Fruit fly (Drosophila melanogaster) whole organism, adult: Measurements from ENCODE around the gene CG13978.

Experiments
- CG11617 ChIP-seq: fragments of 200-800 bp; sonication (Bioruptor generic); optimal IDR thresholded peaks from 2 replicates; lab custom pipeline; 2017; ENCODE audit warnings: mild to moderate bottlenecking, missing biosample characterization, missing genetic modification reagents, missing genetic modification characterization
- CG12768 ChIP-seq: fragments of 200-800 bp; sonication (Bioruptor generic); optimal IDR thresholded peaks from 2 replicates; lab custom pipeline; 2017; ENCODE audit warnings: missing biosample characterization, missing genetic modification characterization, mild to moderate bottlenecking, moderate library complexity, missing genetic modification reagents
- CG14711 ChIP-seq: fragments of 200-800 bp; sonication (Bioruptor generic); optimal IDR thresholded peaks from 2 replicates; lab custom pipeline; 2018; ENCODE audit warnings: missing biosample characterization, mild to moderate bottlenecking, missing genetic modification characterization, moderate library complexity
- CG1620 ChIP-seq: fragments of 200-800 bp; sonication (Bioruptor generic); optimal IDR thresholded peaks from 2 replicates; lab custom pipeline; 2016; ENCODE audit warnings: missing biosample characterization, missing genetic modification characterization
- CG33017 ChIP-seq: fragments of 200-800 bp; sonication (Bioruptor generic); optimal IDR thresholded peaks from 2 replicates; lab custom pipeline; 2018; ENCODE audit warnings: missing biosample characterization, mild to moderate bottlenecking, missing genetic modification characterization, moderate library complexity
- CG5204 ChIP-seq: fragments of 200-800 bp; sonication (Bioruptor generic); optimal IDR thresholded peaks from 2 replicates; lab custom pipeline; 2016; ENCODE audit warnings: missing biosample characterization, missing genetic modification characterization
- CG7045 ChIP-seq: fragments of 200-800 bp; sonication (Bioruptor generic); optimal IDR thresholded peaks from 2 replicates; lab custom pipeline; 2017; ENCODE audit warnings: missing biosample characterization, mild to moderate bottlenecking, missing genetic modification characterization
- CG7101 ChIP-seq: fragments of 200-800 bp; sonication (Bioruptor generic); optimal IDR thresholded peaks from 2 replicates; lab custom pipeline; 2018; ENCODE audit warnings: missing biosample characterization, mild to moderate bottlenecking, missing genetic modification characterization, moderate library complexity
- Clk ChIP-seq: fragments of 200-800 bp; sonication (Bioruptor generic); optimal IDR thresholded peaks from 2 replicates; lab custom pipeline; 2017; ENCODE audit warnings: missing biosample characterization, missing genetic modification characterization
- Crg-1 ChIP-seq: fragments of 200-800 bp; sonication (Bioruptor generic); optimal IDR thresholded peaks from 2 replicates; lab custom pipeline; 2016; ENCODE audit warnings: missing biosample characterization, missing genetic modification characterization
- Hr96 ChIP-seq: fragments of 200-800 bp; sonication (Bioruptor generic); optimal IDR thresholded peaks from 2 replicates; lab custom pipeline; 2016; ENCODE audit warnings: missing biosample characterization, missing genetic modification characterization
- Mnt ChIP-seq: fragments of 200-800 bp; sonication (Bioruptor generic); optimal IDR thresholded peaks from 2 replicates; lab custom pipeline; 2016; ENCODE audit warnings: missing biosample characterization, mild to moderate bottlenecking, missing genetic modification characterization
- bab1 ChIP-seq: fragments of 200-800 bp; sonication (Bioruptor generic); optimal IDR thresholded peaks from 3 replicates; lab custom pipeline; 2019; ENCODE audit warnings: missing biosample characterization, mild to moderate bottlenecking, missing genetic modification characterization, moderate library complexity
- cic ChIP-seq: fragments of 200-800 bp; sonication (Bioruptor generic); optimal IDR thresholded peaks from 2 replicates; lab custom pipeline; 2017; ENCODE audit warnings: missing biosample characterization, mild to moderate bottlenecking, missing genetic modification characterization, moderate library complexity
- cnc ChIP-seq, 2 experiments: fragments of >200 bp; optimal IDR thresholded peaks; 2 replicates each; lab custom pipeline; 2017
- kay ChIP-seq: fragments of 200-800 bp; sonication (Bioruptor generic); peaks from one replicate; lab custom pipeline; 2016; ENCODE audit warnings: missing biosample characterization, missing genetic modification characterization, borderline replicate concordance
- ovo ChIP-seq: fragments of 200-800 bp; sonication (Bioruptor generic); optimal IDR thresholded peaks from 2 replicates; lab custom pipeline; 2016; ENCODE audit warnings: missing biosample characterization, missing genetic modification characterization
- pad ChIP-seq: fragments of 200-800 bp; sonication (Bioruptor generic); optimal IDR thresholded peaks from 3 replicates; lab custom pipeline; 2017; ENCODE audit warnings: missing biosample characterization, missing genetic modification characterization, mild to moderate bottlenecking, moderate library complexity, missing genetic modification reagents
- tj ChIP-seq: fragments of 200-800 bp; sonication (Bioruptor generic); optimal IDR thresholded peaks from 3 replicates; lab custom pipeline; 2017; ENCODE audit warnings: missing biosample characterization, mild to moderate bottlenecking, missing genetic modification characterization, moderate library complexity
- toe ChIP-seq: fragments of 200-800 bp; sonication (Bioruptor generic); optimal IDR thresholded peaks from 2 replicates; lab custom pipeline; 2016; ENCODE audit warnings: missing biosample characterization, missing genetic modification characterization

Gene CG13978

dm6 chr3R:27463889-27464288 lies at the start of gene CG13978:
CG13978 (plus strand) TSS chr3R:27464189.
- TF ChIP-seq cnc (optimal IDR thresholded peaks at IDR 0.05; lab: Kevin White, UChicago) (no peak), toe (no peak)

DNA sequence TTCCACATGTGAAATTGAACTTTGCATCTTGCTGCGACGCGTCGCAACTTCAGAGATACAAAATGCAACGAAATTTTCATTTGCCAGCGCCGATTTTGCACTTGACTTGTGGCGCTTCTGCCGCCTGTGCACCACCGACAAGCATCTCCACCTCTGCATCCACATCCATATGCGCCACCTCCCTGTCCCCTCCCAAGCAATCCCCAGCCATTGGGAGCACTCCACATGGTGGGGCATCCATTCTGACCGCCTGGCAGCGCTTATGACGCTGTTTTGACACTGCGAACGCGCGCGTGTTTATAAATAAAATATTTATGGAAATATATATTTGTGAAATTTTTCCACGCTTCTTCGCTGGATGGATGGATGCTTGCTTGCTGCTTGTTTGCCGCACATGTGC lies 48.7 kb upstream of the CG13978 start:
- no peak for TF ChIP-seq cnc (optimal IDR thresholded peaks at IDR 0.05; lab: Kevin White, UChicago)
- no peak for TF ChIP-seq bab1 (GFP tag; lab: Kevin White, UChicago)
- no peak for TF ChIP-seq Clk (GFP tag; lab: Kevin White, UChicago)

DNA sequence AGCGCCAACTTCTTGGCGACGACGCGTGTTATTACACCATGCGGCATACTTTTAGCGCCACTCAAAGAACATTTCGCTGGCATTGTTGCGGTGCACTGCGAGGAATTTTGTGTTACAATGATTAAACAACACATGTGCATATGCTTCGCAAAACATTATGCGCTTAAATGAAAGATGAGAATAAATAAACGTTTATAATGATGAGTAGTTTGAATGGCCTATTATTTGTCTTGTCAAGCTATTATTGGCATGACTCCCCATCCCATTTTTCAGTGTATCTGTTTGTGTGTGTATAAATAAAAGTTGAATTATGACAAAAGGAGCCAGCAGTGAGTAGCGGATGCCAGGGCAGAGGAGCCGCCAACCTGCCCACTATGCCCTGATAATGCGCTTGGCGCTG lies 42.2 kb upstream of the CG13978 start:
- TF ChIP-seq CG7045 (GFP tag; lab: Kevin White, UChicago) (no peak), CG5204 (no peak), Clk (GFP tag; lab: Kevin White, UChicago) (no peak), Crg-1 (GFP tag; lab: Kevin White, UChicago) (no peak)

dm6 chr3R:27426702-27427101 lies 37.3 kb upstream of the CG13978 start:
- no peak for TF ChIP-seq CG5204
- TF ChIP-seq ovo (GFP tag; lab: Kevin White, UChicago): no peak
- TF ChIP-seq cic (GFP tag; lab: Kevin White, UChicago): no peak
- no peak for TF ChIP-seq Clk (GFP tag; lab: Kevin White, UChicago)
- no peak for TF ChIP-seq pad (GFP tag; lab: Kevin White, UChicago)
- no peak for TF ChIP-seq toe

- TF ChIP-seq tj (GFP tag; lab: Kevin White, UChicago): no peak
- no peak for TF ChIP-seq pad (GFP tag; lab: Kevin White, UChicago)
- no peak for TF ChIP-seq CG7045 (GFP tag; lab: Kevin White, UChicago)
- TF ChIP-seq Hr96 (GFP tag; lab: Kevin White, UChicago): no peak
- no peak for TF ChIP-seq CG33017 (tag; lab: Kevin White, UChicago)
- TF ChIP-seq cnc (optimal IDR thresholded peaks at IDR 0.05; lab: Kevin White, UChicago): no peak
- no peak for TF ChIP-seq toe
- TF ChIP-seq Crg-1 (GFP tag; lab: Kevin White, UChicago): no peak
Observed at dm6 chr3R:27437308-27437707, 26.7 kb upstream of the CG13978 start, which contains the start of gene side. side (minus strand) TSS chr3R:27437482.

dm6 chr3R:27438370-27438769 lies 25.6 kb upstream of the CG13978 start:
- TF ChIP-seq pad (GFP tag; lab: Kevin White, UChicago) (no peak), CG14711 (no peak), tj (GFP tag; lab: Kevin White, UChicago) (no peak), cnc (optimal IDR thresholded peaks at IDR 0.05; lab: Kevin White, UChicago) (no peak), kay (GFP tag; lab: Kevin White, UChicago) (peak; percentile 12)

DNA sequence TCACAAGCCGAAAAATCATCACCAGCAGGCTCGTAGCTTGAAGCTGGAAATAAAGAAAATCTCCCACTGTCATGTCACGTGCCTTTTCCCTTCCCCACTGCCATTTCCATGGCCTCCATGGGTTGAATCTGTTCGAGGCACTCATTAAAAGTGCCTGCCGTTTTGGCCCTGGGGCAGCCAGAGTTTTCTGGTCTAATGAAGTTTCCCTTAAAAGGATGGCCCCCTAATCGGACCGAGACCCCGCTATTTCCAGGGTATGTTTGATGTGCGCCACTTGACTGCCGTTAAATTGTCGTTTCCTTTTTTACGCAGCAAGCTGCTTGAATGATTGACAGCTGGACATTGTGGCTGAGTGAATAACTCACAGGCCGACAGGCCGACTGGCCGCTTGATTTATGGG lies 24.0 kb upstream of the CG13978 start, which contains the start of gene CG43447:
Gene CG43447, plus strand, starts transcription at position 301 of the 400 bp plus-strand sequence.
- TF ChIP-seq ovo (GFP tag; lab: Kevin White, UChicago): no peak
- no peak for TF ChIP-seq toe
- no peak for TF ChIP-seq cnc (optimal IDR thresholded peaks at IDR 0.05; lab: Kevin White, UChicago)
- TF ChIP-seq kay (GFP tag; lab: Kevin White, UChicago): no peak
- no peak for TF ChIP-seq Mnt
- TF ChIP-seq Hr96 (GFP tag; lab: Kevin White, UChicago): no peak
- TF ChIP-seq CG12768 (GFP tag; lab: Kevin White, UChicago): no peak
- TF ChIP-seq CG14711: no peak
- TF ChIP-seq CG1620: no peak

DNA sequence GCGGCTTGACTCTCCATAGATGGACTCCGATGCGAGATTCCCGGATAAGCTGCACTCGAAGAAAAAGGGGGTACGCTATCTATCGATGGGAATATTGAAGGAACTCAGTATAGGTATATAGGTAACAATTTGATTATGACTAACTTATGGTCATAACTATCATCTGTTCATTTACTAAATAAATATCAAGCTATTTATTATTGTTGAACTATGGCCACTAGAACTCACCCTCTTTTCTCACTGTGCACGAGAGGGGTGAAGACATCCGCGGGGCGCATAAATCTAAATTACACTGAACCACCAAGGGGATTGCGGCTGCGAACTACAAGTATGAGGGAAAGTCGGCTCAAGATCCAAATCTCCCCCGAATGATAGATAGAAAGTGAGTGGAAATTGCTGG lies 23.4 kb upstream of the CG13978 start, which contains the start of gene CG44290:
Gene CG44290, minus strand, starts transcription at position 317 of the 400 bp plus-strand sequence.
- no peak for TF ChIP-seq CG11617 (GFP tag; lab: Kevin White, UChicago)
- no peak for TF ChIP-seq CG1620
- TF ChIP-seq CG7101: no peak
- TF ChIP-seq cnc (optimal IDR thresholded peaks at IDR 0.05; lab: Kevin White, UChicago): no peak
- TF ChIP-seq ovo (GFP tag; lab: Kevin White, UChicago): no peak
- TF ChIP-seq Mnt: no peak
- no peak for TF ChIP-seq CG14711

- no peak for TF ChIP-seq CG7045 (GFP tag; lab: Kevin White, UChicago)
- TF ChIP-seq ovo (GFP tag; lab: Kevin White, UChicago): no peak
- no peak for TF ChIP-seq pad (GFP tag; lab: Kevin White, UChicago)
- no peak for TF ChIP-seq CG5204
- no peak for TF ChIP-seq tj (GFP tag; lab: Kevin White, UChicago)
- TF ChIP-seq bab1 (GFP tag; lab: Kevin White, UChicago): no peak
- TF ChIP-seq CG11617 (GFP tag; lab: Kevin White, UChicago): no peak
Observed at dm6 chr3R:27441219-27441808, 22.7 kb upstream of the CG13978 start.
